Worm (Caenorhabditis elegans): ENCODE measurements around the gene C09E10.3.

The C09E10.3 gene

ce11 chrX:1014708-1015107 is 23.5 kb upstream of the C09E10.3 start:
- peak; percentile 74 for TF ChIP-seq fkh-10 (GFP tag; optimal IDR thresholded peaks at IDR 0.05)
- TF ChIP-seq elt-2 (tag; optimal IDR thresholded peaks at IDR 0.05), result no peak

DNA sequence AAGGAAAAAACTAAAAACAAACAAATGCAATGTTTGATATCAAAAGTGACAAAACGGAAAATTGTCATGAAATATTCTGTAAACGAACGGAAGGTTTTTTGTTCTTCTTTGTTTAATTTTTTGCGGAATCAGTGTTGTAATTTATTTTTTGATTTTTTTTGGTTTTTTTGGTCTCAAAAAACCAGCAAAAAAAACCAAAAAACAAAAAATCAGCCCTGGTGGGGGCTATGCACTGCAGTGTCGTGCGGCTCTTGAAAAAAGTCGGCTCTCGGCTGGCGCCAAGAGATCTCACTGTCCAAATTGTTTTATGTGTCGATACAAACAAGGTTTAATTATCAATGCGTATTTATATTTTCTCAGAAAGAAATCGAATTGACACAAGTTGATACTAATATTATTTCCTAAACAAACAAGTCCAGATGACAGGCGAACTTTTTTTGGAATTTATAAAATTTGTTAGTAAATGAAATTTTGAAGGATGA is 21.3 kb upstream of the C09E10.3 start:
- TF ChIP-seq egl-5 (tag; optimal IDR thresholded peaks at IDR 0.05) (no peak), nhr-77 (tag; optimal IDR thresholded peaks at IDR 0.05) (no peak), ama-1 (optimal IDR thresholded peaks at IDR 0.05) (peak; percentile 95), eor-1 (tag; optimal IDR thresholded peaks at IDR 0.05) (no peak), hmg-11 (tag; optimal IDR thresholded peaks at IDR 0.05) (no peak), nhr-237 (tag; optimal IDR thresholded peaks at IDR 0.05) (no peak), elt-2 (tag; optimal IDR thresholded peaks at IDR 0.05) (peak; percentile 50), fkh-2 (tag; optimal IDR thresholded peaks at IDR 0.05) (no peak), nhr-28 (tag; optimal IDR thresholded peaks at IDR 0.05) (no peak), nfya-1 (tag; optimal IDR thresholded peaks at IDR 0.05; ENCODE audit: insufficient read depth) (no peak), unc-62 (GFP tag; optimal IDR thresholded peaks at IDR 0.05) (no peak), nhr-67 (tag; optimal IDR thresholded peaks at IDR 0.05) (no peak), pha-4 (tag; optimal IDR thresholded peaks at IDR 0.05) (peak; percentile 46), ceh-28 (tag; optimal IDR thresholded peaks at IDR 0.05) (no peak), elt-1 (tag; optimal IDR thresholded peaks at IDR 0.05) (no peak), nhr-43 (tag; optimal IDR thresholded peaks at IDR 0.05; ENCODE audit: poor library complexity, severe bottlenecking) (no peak), egl-27 (tag; optimal IDR thresholded peaks at IDR 0.05) (no peak), ztf-11 (tag; optimal IDR thresholded peaks at IDR 0.05) (no peak), nhr-25 (tag; optimal IDR thresholded peaks at IDR 0.05) (no peak), fkh-10 (GFP tag; optimal IDR thresholded peaks at IDR 0.05) (no peak), lin-39 (tag; optimal IDR thresholded peaks at IDR 0.05) (no peak)

DNA sequence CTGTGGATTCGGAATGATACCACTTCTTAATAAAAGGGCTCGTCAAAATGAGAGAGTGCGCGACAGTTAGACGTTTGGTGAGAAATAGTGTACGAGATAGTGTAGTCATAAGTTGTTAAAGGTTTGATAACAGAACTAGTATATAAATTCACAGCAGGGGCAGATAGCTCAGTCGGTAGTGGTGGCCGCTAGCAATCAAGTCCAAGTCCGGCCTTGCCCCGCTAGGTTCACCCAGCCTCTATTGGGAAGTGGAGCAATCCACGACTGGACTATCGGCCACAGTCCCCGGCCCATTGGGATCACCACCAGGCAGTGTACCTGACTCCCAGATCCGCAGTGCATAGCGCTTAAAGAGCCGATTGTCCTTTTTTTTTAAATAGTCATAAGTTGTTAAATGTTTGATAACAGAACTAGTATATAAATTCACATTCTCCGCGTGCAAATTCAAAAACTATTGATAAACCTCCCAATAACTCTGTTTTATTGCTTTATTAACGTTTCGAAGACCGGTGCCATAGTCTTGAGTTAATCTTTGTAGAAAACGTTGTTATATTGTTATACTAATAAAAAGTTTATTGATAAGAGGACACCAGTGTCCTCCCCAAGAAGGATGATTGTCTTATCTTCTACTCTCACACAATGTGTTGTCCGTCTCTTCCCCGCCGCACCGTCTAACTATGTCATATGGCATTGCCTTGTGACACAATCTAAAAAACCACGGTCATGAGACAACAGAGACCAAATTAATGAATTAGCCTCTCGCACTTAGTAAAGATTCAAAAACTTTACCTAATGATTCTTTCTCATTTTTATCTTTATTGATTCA is 19.7 kb upstream of the C09E10.3 start:
- TF ChIP-seq elt-2 (tag; optimal IDR thresholded peaks at IDR 0.05) (peak; percentile 95), elt-3 (tag; optimal IDR thresholded peaks at IDR 0.05) (peak in 1 of 3 experiments; percentile 36), unc-62 (GFP tag; optimal IDR thresholded peaks at IDR 0.05) (peak; percentile 20), snpc-4 (tag; optimal IDR thresholded peaks at IDR 0.05) (peak; percentile 22), nhr-28 (tag; optimal IDR thresholded peaks at IDR 0.05) (no peak), pha-4 (tag; optimal IDR thresholded peaks at IDR 0.05) (peak; percentile 51), ama-1 (optimal IDR thresholded peaks at IDR 0.05) (peak; percentile 64), ceh-16 (tag; optimal IDR thresholded peaks at IDR 0.05) (no peak), nhr-23 (tag; optimal IDR thresholded peaks at IDR 0.05) (peak; percentile 75), pqm-1 (tag; optimal IDR thresholded peaks at IDR 0.05) (peak; percentile 60), nhr-43 (tag; optimal IDR thresholded peaks at IDR 0.05; ENCODE audit: poor library complexity, severe bottlenecking) (peak; percentile 70), ztf-4 (tag; optimal IDR thresholded peaks at IDR 0.05) (peak; percentile 43), jun-1 (tag; optimal IDR thresholded peaks at IDR 0.05) (peak; percentile 33), lsy-12 (tag; optimal IDR thresholded peaks at IDR 0.05) (peak; percentile 14), nhr-25 (tag; optimal IDR thresholded peaks at IDR 0.05) (peak; percentile 41), nhr-67 (tag; optimal IDR thresholded peaks at IDR 0.05) (no peak), tbx-2 (tag; optimal IDR thresholded peaks at IDR 0.05) (no peak)

- TF ChIP-seq daf-12 (tag; optimal IDR thresholded peaks at IDR 0.05), result no peak
- TF ChIP-seq elt-2 (tag; optimal IDR thresholded peaks at IDR 0.05), result peak; percentile 59
These were observed 18.3 kb upstream of the C09E10.3 start for ce11 chrX:1009512-1009911.

DNA sequence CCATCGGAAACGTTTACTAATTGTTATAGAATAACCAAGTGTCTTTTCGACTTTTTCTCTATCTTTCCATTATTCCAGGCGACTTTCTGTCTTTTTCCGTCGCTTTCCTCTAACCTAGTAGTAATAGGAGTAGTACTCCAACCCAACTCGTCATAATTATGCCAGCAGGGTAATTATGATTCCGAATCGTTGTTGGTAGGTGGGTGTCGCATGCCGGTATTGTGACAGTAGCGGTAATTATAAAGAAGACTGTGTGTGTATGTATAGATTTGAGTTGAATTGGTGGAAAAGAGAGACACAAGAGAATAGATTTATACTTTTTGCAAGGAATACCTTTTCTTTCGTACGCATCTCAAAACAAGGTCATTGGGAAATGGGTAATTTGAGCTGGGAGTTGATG is 13.9 kb upstream of the C09E10.3 start:
- TF ChIP-seq daf-12 (tag; optimal IDR thresholded peaks at IDR 0.05), result no peak
- TF ChIP-seq nhr-23 (tag; optimal IDR thresholded peaks at IDR 0.05), result peak; percentile 28
